Fruit fly (Drosophila melanogaster) whole organism, embryonic: Measurements from ENCODE around the gene nuf.

Source experiments
- CG10431 ChIP-seq: fragments of 200-800 bp; sonication (Bioruptor generic); optimal IDR thresholded peaks from 3 replicates; lab custom pipeline; 2018; ENCODE audit warnings: missing biosample characterization, mild to moderate bottlenecking, missing genetic modification characterization
- CG17912 ChIP-seq: fragments of 200-800 bp; sonication (Bioruptor generic); optimal IDR thresholded peaks from 2 replicates; lab custom pipeline; 2018; ENCODE audit warnings: missing biosample characterization, mild to moderate bottlenecking, missing genetic modification characterization
- CG30403 ChIP-seq: fragments of 200-800 bp; sonication (Bioruptor generic); optimal IDR thresholded peaks from 3 replicates; lab custom pipeline; 2016; ENCODE audit warnings: missing biosample characterization, missing genetic modification characterization
- CG4854 ChIP-seq: fragments of 200-800 bp; sonication (Bioruptor generic); optimal IDR thresholded peaks from 2 replicates; lab custom pipeline; 2016; ENCODE audit warnings: missing biosample characterization, missing genetic modification characterization, inconsistent platforms
- Dll ChIP-seq: fragments of 200-800 bp; sonication (Bioruptor generic); IDR thresholded peaks from 4 replicates; pipeline ENCODE4 v1.3.6; 2022; ENCODE audit warnings: missing biosample characterization, missing genetic modification characterization; ENCODE audit not compliant: partially characterized antibody
- MTF-1 ChIP-seq: fragments of 200-800 bp; sonication (Bioruptor generic); optimal IDR thresholded peaks from 2 replicates; lab custom pipeline; 2018; ENCODE audit warnings: missing biosample characterization, mild to moderate bottlenecking, missing genetic modification characterization, borderline replicate concordance
- Mes4 ChIP-seq: fragments of 200-800 bp; sonication (Bioruptor generic); optimal IDR thresholded peaks from 2 replicates; lab custom pipeline; 2016; ENCODE audit warnings: missing biosample characterization, missing genetic modification characterization
- Sin3A ChIP-seq: fragments of >200 bp; optimal IDR thresholded peaks from 2 replicates; lab custom pipeline; 2018
- chif ChIP-seq, 2 experiments: fragments of 200-800 bp; sonication (Bioruptor generic); optimal IDR thresholded peaks; 3 replicates each; lab custom pipeline; 2016; ENCODE audit warnings: missing biosample characterization in 2 of 2, missing genetic modification characterization in 2 of 2
- knrl ChIP-seq: fragments of 200-800 bp; sonication (Bioruptor generic); IDR thresholded peaks from 3 replicates; pipeline ENCODE4 v1.3.6; 2022; ENCODE audit warnings: missing biosample characterization, missing genetic modification characterization; ENCODE audit not compliant: partially characterized antibody
- lola ChIP-seq, 3 experiments: fragments of >200 bp in 2 of 3; fragments of 200-800 bp in 1 of 3; sonication (Bioruptor generic) in 1 of 3; optimal IDR thresholded peaks; 2 replicates each; lab custom pipeline; 2017 to 2019; ENCODE audit warnings: missing biosample characterization in 3 of 3, missing genetic modification characterization in 3 of 3, mild to moderate bottlenecking in 1 of 3, moderate library complexity in 1 of 3
- usp ChIP-seq: fragments of >200 bp; optimal IDR thresholded peaks from 2 replicates; lab custom pipeline; 2017; ENCODE audit warnings: missing biosample characterization, missing genetic modification characterization

DNA sequence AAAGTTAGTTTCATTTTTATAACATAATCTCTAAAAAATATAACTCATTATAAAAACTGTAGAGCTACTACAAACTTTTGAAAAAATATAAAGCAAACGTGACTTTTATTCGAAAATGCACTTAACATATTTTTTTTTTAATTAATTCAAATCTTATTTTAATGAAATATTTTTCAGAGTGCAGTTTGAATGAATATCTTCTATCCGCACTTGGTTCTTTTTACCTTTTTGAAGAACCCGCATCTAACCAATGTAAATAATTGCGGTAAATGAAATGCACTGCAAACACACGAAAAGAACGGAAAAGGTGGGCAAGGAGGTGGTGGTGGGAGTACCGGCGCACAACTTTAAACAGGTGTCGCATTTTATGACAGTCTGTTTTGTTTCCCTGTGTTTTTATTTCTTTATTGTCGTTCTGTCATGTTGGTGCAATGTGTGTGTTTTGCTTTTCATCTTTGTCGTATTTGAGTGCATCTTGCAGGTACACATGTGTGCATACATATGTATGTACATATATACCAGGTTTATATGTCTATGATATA, 3.4 kb downstream of the nuf start:
- no peak for TF ChIP-seq Sin3A (lab: Kevin White, UChicago)
- no peak for TF ChIP-seq MTF-1 (GFP tag; lab: Kevin White, UChicago)
- no peak for TF ChIP-seq CG10431 (GFP tag; lab: Kevin White, UChicago)
- peak in 1 of 3 experiments; percentile 27 for TF ChIP-seq lola (GFP tag; optimal IDR thresholded peaks at IDR 0.05; lab: Kevin White, UChicago)
- TF ChIP-seq Mes4: no peak
- TF ChIP-seq usp (GFP tag; lab: Kevin White, UChicago): no peak
- TF ChIP-seq knrl (GFP tag; lab: Robert Waterston, UW): no peak
- no peak for TF ChIP-seq chif (GFP tag; optimal IDR thresholded peaks at IDR 0.05; lab: Kevin White, UChicago)
- no peak for TF ChIP-seq CG4854
- no peak for TF ChIP-seq Dll (GFP tag; lab: Robert Waterston, UW)
- TF ChIP-seq CG30403 (GFP tag; lab: Kevin White, UChicago): no peak
- no peak for TF ChIP-seq CG17912
